Fruit fly (Drosophila melanogaster) S2 (cell line): ENCODE data around the gene Nup153.

Source experiments
- CG8478 ChIP-seq: fragments of >200 bp; optimal IDR thresholded peaks from 2 replicates; lab custom pipeline; 2018
- CTCF ChIP-seq, 2 experiments: fragments of >200 bp; optimal IDR thresholded peaks; 2 replicates each; lab custom pipeline; 2018

The Nup153 gene

dm6 chrX:16623524-16623923 is 24.5 kb downstream of the Nup153 start:
- TF ChIP-seq CG8478 (lab: Kevin White, UChicago), result no peak

DNA sequence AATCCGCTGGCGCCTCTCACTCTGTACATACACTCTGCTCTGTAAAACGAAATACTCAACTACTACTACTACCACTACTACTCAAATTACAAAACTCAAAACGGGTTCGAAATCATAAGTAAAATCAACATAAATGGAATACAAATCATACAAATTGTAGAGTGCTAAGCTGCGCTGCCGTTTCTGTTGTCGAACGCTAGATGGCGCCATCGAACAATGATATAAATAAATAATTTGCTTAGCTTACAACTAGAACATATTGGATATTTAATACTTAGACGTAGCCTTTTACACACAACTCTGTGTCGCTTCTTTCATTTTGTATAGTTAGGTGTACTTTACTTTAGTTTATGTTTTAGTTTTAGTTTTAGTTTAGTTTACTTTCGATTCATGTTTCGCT is 25.5 kb downstream of the Nup153 start:
- peak; percentile 66 to 73 for TF ChIP-seq CTCF (optimal IDR thresholded peaks at IDR 0.05; lab: Kevin White, UChicago)
- TF ChIP-seq CG8478 (lab: Kevin White, UChicago), result no peak

- TF ChIP-seq CTCF (optimal IDR thresholded peaks at IDR 0.05; lab: Kevin White, UChicago) (no peak), CG8478 (lab: Kevin White, UChicago) (no peak)
Observed at dm6 chrX:16632135-16632534, 33.1 kb downstream of the Nup153 start, which contains the start of gene CG9777. Gene CG9777, minus strand, starts transcription at chrX:16632235.

DNA sequence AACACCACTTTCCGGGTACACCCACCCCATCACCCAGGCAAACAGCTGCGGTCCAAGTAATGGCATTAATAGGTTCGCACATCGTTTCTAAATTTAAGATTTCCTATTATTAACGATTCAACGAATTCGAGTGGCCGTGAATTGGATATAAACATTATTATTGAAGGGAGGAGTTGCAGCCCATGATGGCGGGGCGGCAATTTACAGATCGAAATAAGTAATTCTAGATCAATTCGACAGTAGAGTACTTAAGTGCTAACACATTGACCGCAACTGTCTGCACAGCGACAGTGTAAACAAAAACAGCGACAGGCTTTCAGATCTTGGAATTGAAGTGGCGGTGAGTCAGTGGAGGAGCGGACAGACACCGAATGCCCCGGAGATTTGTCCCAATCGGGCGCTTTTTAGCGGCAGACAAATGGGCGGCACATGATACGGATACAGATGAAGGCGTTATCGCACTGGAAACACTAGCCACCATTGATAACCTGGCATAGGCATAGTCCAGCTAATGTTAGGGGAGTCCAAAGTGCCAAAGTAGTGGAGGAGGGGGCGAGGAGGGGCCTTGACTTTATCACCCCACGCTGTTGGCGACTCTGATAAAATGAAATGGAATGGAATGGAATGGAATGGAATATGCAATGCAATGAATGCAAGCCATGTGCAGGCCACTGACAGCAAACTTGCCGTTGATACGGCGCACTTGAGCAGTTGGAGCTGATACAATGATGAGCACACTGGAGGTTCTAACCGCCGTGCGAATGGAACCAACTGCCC is 34.3 kb downstream of the Nup153 start:
- TF ChIP-seq CTCF (optimal IDR thresholded peaks at IDR 0.05; lab: Kevin White, UChicago) (no peak), CG8478 (lab: Kevin White, UChicago) (no peak)

- TF ChIP-seq CG8478 (lab: Kevin White, UChicago) (no peak), CTCF (optimal IDR thresholded peaks at IDR 0.05; lab: Kevin White, UChicago) (peak; percentile 91 to 94)
Observed at dm6 chrX:16637106-16637590, 38.1 kb downstream of the Nup153 start, which contains the start of gene Rok. Gene Rok, minus strand, starts transcription at chrX:16637414.

dm6 chrX:16637594-16638485 is 38.8 kb downstream of the Nup153 start, which contains the start of gene RpS19a:
Gene RpS19a, plus strand, starts transcription at chrX:16637894.
- TF ChIP-seq CTCF (optimal IDR thresholded peaks at IDR 0.05; lab: Kevin White, UChicago) (no peak), CG8478 (lab: Kevin White, UChicago) (no peak)

dm6 chrX:16640260-16641100 is 41.4 kb downstream of the Nup153 start, which contains the start of the genes SNRPG and mthl1:
Gene SNRPG, minus strand, starts transcription at chrX:16640419.
Gene mthl1, plus strand, starts transcription at chrX:16640968.
- no peak for TF ChIP-seq CTCF (optimal IDR thresholded peaks at IDR 0.05; lab: Kevin White, UChicago)

DNA sequence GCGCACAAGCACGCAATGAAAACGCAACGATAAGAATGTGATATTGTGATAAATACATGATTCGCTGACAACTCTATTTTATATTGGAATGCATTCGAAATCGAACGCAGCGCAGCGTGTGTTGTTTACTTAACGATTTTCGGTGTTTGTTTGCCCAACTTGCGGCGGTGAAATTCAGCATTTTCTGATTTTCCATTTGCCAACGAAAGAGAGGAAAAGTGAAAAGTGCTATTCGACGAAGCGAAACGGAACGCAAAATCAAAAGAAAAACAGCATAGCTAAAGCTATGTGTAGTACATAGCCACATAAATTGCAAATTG is 42.0 kb downstream of the Nup153 start:
- TF ChIP-seq CG8478 (lab: Kevin White, UChicago), result no peak
- no peak for TF ChIP-seq CTCF (optimal IDR thresholded peaks at IDR 0.05; lab: Kevin White, UChicago)

DNA sequence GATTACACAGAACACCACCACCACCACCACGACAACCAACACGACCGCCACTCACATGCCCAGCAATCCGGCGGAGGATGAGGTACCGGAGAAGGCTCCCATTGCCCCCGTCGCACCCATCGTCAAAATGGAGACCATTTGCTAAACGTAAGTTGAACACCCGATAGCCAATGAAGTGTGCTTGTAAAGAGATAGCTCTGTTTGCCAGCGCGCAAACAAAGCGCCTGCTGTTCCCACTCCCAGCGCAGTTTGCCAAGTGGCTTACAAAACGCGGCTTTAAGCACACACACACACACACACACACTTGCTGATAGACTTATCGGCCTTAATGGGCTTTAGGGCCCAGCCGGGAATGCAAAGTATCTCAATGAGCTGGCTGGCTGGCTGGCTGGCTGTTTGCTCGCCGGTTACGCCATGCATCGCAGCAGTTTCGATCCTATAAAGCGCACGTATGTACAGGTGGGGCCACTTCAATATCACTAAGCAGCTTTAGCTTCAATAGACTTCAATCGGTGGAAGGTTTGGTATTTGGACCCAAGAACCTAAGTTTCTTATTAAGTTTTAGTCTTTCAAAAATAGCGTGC is 44.4 kb downstream of the Nup153 start:
- no peak for TF ChIP-seq CTCF (optimal IDR thresholded peaks at IDR 0.05; lab: Kevin White, UChicago)
- TF ChIP-seq CG8478 (lab: Kevin White, UChicago), result no peak

DNA sequence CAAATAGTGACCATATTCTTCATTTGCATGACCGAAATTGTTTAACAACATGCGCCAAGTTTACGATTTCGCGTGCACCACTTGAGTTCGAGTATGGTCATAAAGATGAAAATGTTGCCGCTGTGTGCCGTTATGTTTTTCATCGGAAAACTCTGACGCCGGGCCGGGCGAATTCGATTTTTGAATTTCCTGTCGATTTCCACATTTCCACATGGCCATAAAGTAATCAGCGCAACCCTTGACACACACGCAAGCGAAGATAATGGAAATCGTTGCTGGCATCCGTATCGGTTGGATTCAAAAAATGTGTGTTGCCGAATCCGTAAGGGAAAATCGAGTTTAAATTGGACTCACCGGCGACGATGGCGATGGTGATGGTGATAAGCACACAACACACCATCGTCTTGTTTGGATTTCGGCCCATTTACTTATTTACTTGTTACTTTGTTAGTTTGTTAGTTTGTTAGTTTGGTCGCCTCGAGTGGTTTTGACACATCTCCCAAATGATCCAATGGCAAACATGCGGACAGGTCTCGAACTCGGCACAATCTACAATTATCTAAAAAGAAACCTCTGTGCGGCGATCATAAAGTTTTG is 45.6 kb downstream of the Nup153 start:
- no peak for TF ChIP-seq CG8478 (lab: Kevin White, UChicago)
- TF ChIP-seq CTCF (optimal IDR thresholded peaks at IDR 0.05; lab: Kevin White, UChicago), result no peak

DNA sequence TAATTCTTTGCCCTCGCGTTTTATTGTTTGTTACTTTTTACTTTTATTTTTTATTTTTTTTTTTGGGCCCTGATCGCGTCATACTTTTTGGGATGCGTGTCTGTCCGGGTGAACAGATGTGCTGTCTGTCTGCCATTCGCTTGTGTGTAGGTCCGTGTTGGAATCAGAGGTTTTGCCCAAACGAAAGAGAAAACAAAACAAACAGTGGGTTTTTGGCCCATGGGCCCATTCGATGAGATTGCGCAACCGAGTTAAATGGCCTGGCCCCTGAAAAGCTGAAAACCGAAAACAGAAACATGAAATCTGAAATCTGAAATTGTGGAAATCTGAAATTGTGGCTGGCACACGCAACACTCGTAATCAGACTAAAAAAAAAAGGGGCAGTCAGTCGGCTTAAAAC is 46.4 kb downstream of the Nup153 start:
- no peak for TF ChIP-seq CG8478 (lab: Kevin White, UChicago)
- no peak for TF ChIP-seq CTCF (optimal IDR thresholded peaks at IDR 0.05; lab: Kevin White, UChicago)

dm6 chrX:16647092-16647632 is 48.1 kb downstream of the Nup153 start:
- TF ChIP-seq CTCF (optimal IDR thresholded peaks at IDR 0.05; lab: Kevin White, UChicago) (no peak), CG8478 (lab: Kevin White, UChicago) (no peak)

DNA sequence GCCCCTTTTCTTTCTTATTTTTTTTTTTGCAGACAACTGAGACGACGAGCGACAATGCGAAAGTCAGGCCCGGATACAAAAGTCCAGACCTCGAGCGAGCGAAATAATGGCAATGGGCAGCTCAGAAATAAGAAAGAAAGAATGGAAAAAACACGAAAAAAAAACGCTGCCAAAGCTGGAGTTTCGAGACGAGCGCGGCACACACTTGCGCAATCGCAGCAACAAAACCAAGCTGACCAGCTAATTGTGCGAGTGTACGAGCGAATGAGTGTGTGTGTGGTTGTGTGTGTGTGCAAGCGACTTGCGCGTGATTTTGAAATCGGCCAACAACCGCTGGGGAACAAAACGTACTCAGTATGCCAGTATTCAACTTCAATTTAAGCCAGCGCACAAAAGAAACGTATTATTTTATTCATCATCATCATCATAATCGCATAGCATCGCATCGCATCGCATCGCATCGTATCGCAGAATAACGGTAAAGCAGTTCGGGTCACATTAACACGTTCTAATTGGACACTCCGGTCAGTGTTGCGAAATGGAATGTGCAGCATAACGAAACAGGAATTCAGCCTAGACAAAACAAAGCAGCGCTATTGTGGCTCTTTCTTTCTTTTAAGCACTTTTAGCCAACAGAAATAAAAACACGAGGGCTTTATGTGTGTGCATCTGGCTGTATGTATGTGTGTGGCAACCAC is 48.8 kb downstream of the Nup153 start:
- no peak for TF ChIP-seq CTCF (optimal IDR thresholded peaks at IDR 0.05; lab: Kevin White, UChicago)
- no peak for TF ChIP-seq CG8478 (lab: Kevin White, UChicago)
